Fruit fly (Drosophila melanogaster): ENCODE results near the gene CG9331.

DNA sequence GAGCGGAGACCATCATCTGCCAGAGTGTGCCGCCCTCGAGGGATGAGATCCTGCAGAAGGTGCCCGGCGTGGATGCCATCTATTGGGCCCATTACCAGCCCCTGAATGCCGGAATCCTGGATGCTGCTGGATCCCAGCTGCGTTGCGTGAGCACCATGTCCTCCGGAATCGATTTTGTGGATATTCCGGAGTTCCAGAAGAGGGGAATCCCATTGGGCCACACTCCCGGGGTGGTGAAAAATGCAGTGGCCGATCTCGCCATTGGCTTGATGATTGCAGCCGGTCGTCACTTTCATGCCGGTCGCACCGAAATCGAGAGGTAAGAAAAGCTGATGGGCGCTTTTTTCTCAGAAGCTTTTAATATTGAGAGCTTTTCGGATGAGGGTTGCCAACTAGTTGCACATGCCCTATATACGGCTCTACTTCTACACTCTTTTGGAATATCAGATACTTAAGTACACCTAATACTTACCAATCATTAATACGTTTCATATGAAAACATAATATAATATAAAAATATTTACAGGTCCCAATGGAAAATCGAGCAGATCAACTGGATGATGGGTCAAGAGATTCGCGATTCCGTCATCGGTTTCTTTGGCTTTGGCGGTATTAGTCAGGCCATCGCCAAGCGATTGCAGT is 7.2 kb downstream of the CG9331 start:
- no peak for TF ChIP-seq nerfin-2 (GFP tag; IDR thresholded peaks at IDR 0.05; ENCODE audit: partially characterized antibody)
- TF ChIP-seq Bdp1 (GFP tag; optimal IDR thresholded peaks at IDR 0.05) = no peak
- no peak for TF ChIP-seq CG6689 (GFP tag; IDR thresholded peaks at IDR 0.05)
- no peak for TF ChIP-seq gcm (GFP tag; optimal IDR thresholded peaks at IDR 0.05)
- no peak for TF ChIP-seq MESR4 (GFP tag; optimal IDR thresholded peaks at IDR 0.05)
- TF ChIP-seq CG9932 (GFP tag; IDR thresholded peaks at IDR 0.05) = peak; percentile 27
- no peak for TF ChIP-seq cato (GFP tag; optimal IDR thresholded peaks at IDR 0.05; ENCODE audit: borderline replicate concordance)
- TF ChIP-seq B-H2 (GFP tag; optimal IDR thresholded peaks at IDR 0.05) = peak; percentile 45
- TF ChIP-seq CG12942 (GFP tag; optimal IDR thresholded peaks at IDR 0.05) = no peak
- no peak for TF ChIP-seq sens (GFP tag)

Measured in whole organism, embryonic.